Fruit fly (Drosophila melanogaster) whole organism, prepupa: Measurements from ENCODE around the gene Pino.
A peak's percentile ranks its signal among the peaks of the same experiment; 100 is the strongest.

ENCODE experiments used
- CG10669 ChIP-seq: fragments of 200-800 bp; sonication (Bioruptor generic); optimal IDR thresholded peaks from 3 replicates; lab custom pipeline; 2018; ENCODE audit warnings: missing biosample characterization, mild to moderate bottlenecking, missing genetic modification characterization, moderate library complexity
- CG11294 ChIP-seq: fragments of 200-800 bp; sonication (Bioruptor generic); IDR thresholded peaks from 2 replicates; pipeline ENCODE4 v1.3.6; 2022; ENCODE audit warnings: missing biosample characterization, missing genetic modification characterization
- CG15336 ChIP-seq: fragments of 200-800 bp; sonication (Bioruptor generic); IDR thresholded peaks from 2 replicates; pipeline ENCODE4 v1.3.6; 2022; ENCODE audit warnings: missing biosample characterization, missing genetic modification characterization
- CG1621 ChIP-seq: fragments of 200-800 bp; sonication (Bioruptor generic); optimal IDR thresholded peaks from 3 replicates; lab custom pipeline; 2018; ENCODE audit warnings: missing biosample characterization, mild to moderate bottlenecking, missing genetic modification characterization
- CG16779 ChIP-seq: fragments of 200-800 bp; sonication (Bioruptor generic); optimal IDR thresholded peaks from 3 replicates; lab custom pipeline; 2017; ENCODE audit warnings: missing biosample characterization, mild to moderate bottlenecking, missing genetic modification characterization
- CG3032 ChIP-seq: fragments of 200-800 bp; optimal IDR thresholded peaks from 2 replicates; lab custom pipeline; 2019; ENCODE audit warnings: missing biosample characterization, mild to moderate bottlenecking, missing genetic modification characterization, moderate library complexity
- CG31627 ChIP-seq: fragments of 200-800 bp; sonication (Bioruptor generic); optimal IDR thresholded peaks from 3 replicates; lab custom pipeline; 2016; ENCODE audit warnings: missing biosample characterization, missing genetic modification characterization
- CG32006 ChIP-seq: fragments of 200-800 bp; sonication (Bioruptor generic); optimal IDR thresholded peaks from 3 replicates; lab custom pipeline; 2017; ENCODE audit warnings: missing biosample characterization, mild to moderate bottlenecking, missing genetic modification characterization
- CG34406 ChIP-seq: fragments of 200-800 bp; sonication (Bioruptor generic); optimal IDR thresholded peaks from 3 replicates; lab custom pipeline; 2016; ENCODE audit warnings: missing biosample characterization, missing genetic modification characterization
- CG3919 ChIP-seq: fragments of 200-800 bp; sonication (Bioruptor generic); optimal IDR thresholded peaks from 3 replicates; lab custom pipeline; 2016; ENCODE audit warnings: missing biosample characterization, missing genetic modification characterization
- CG4318 ChIP-seq: fragments of 200-800 bp; sonication (Bioruptor generic); optimal IDR thresholded peaks from 3 replicates; lab custom pipeline; 2017; ENCODE audit warnings: missing biosample characterization, mild to moderate bottlenecking, missing genetic modification characterization
- CG6163 ChIP-seq: fragments of 200-800 bp; sonication (Bioruptor generic); IDR thresholded peaks from 3 replicates; pipeline ENCODE4 v1.3.6; 2022; ENCODE audit warnings: missing biosample characterization, missing genetic modification characterization
- CG6276 ChIP-seq: fragments of 200-800 bp; sonication (Bioruptor generic); optimal IDR thresholded peaks from 2 replicates; lab custom pipeline; 2017; ENCODE audit warnings: missing biosample characterization, mild to moderate bottlenecking, missing genetic modification characterization
- CG6808 ChIP-seq: fragments of 200-800 bp; sonication (Bioruptor generic); optimal IDR thresholded peaks from 3 replicates; lab custom pipeline; 2017; ENCODE audit warnings: missing biosample characterization, missing genetic modification characterization, mild to moderate bottlenecking, moderate library complexity, missing genetic modification reagents
- CG7368 ChIP-seq: fragments of 200-800 bp; sonication (Bioruptor generic); optimal IDR thresholded peaks from 3 replicates; lab custom pipeline; 2016; ENCODE audit warnings: missing biosample characterization, missing genetic modification characterization
- CG8119 ChIP-seq: fragments of 200-800 bp; sonication (Bioruptor generic); IDR thresholded peaks from 3 replicates; pipeline ENCODE4 v1.3.6; 2022; ENCODE audit warnings: missing biosample characterization, missing genetic modification characterization
- CG8319 ChIP-seq: fragments of 200-800 bp; sonication (Bioruptor generic); optimal IDR thresholded peaks from 3 replicates; lab custom pipeline; 2016; ENCODE audit warnings: missing biosample characterization, missing genetic modification characterization
- CG9139 ChIP-seq: fragments of 200-800 bp; sonication (Bioruptor generic); optimal IDR thresholded peaks from 3 replicates; lab custom pipeline; 2017; ENCODE audit warnings: missing biosample characterization, mild to moderate bottlenecking, missing genetic modification characterization
- Eip75B ChIP-seq: fragments of 200-800 bp; sonication (Bioruptor generic); optimal IDR thresholded peaks from 3 replicates; lab custom pipeline; 2016; ENCODE audit warnings: missing biosample characterization, missing genetic modification characterization
- Eip78C ChIP-seq: fragments of 200-800 bp; sonication (Bioruptor generic); peaks from one replicate; lab custom pipeline; 2016; ENCODE audit warnings: missing biosample characterization, missing genetic modification characterization
- Ets96B ChIP-seq: fragments of 200-800 bp; optimal IDR thresholded peaks from 2 replicates; lab custom pipeline; 2019; ENCODE audit warnings: missing biosample characterization, mild to moderate bottlenecking, missing genetic modification characterization, moderate library complexity
- Gug ChIP-seq: fragments of 200-800 bp; sonication (Bioruptor generic); IDR thresholded peaks from 2 replicates; pipeline ENCODE4 v1.3.6; 2022; ENCODE audit warnings: missing biosample characterization, missing genetic modification characterization
- Hr38 ChIP-seq: sonication (Bioruptor generic); optimal IDR thresholded peaks from 2 replicates; lab custom pipeline; 2016; ENCODE audit warnings: missing biosample characterization, missing genetic modification characterization
- Hr4 ChIP-seq: fragments of 200-800 bp; sonication (Bioruptor generic); optimal IDR thresholded peaks from 3 replicates; lab custom pipeline; 2016; ENCODE audit warnings: missing biosample characterization, missing genetic modification characterization
- Met ChIP-seq: fragments of 200-800 bp; sonication (Bioruptor generic); optimal IDR thresholded peaks from 3 replicates; lab custom pipeline; 2016; ENCODE audit warnings: missing biosample characterization, missing genetic modification characterization
- OdsH ChIP-seq: fragments of 200-800 bp; sonication (Bioruptor generic); optimal IDR thresholded peaks from 3 replicates; lab custom pipeline; 2016; ENCODE audit warnings: missing biosample characterization, missing genetic modification characterization
- Sox102F ChIP-seq: fragments of 200-800 bp; sonication (Bioruptor generic); optimal IDR thresholded peaks from 2 replicates; lab custom pipeline; 2016; ENCODE audit warnings: missing biosample characterization, mild to moderate bottlenecking, missing genetic modification characterization
- Sox14 ChIP-seq: fragments of 200-800 bp; sonication (Bioruptor generic); optimal IDR thresholded peaks from 3 replicates; lab custom pipeline; 2016; ENCODE audit warnings: missing biosample characterization, missing genetic modification characterization
- achi ChIP-seq: fragments of 200-800 bp; sonication (Bioruptor generic); optimal IDR thresholded peaks from 3 replicates; lab custom pipeline; 2016; ENCODE audit warnings: missing biosample characterization, missing genetic modification characterization
- acj6 ChIP-seq: fragments of 200-800 bp; sonication (Bioruptor generic); optimal IDR thresholded peaks from 3 replicates; lab custom pipeline; 2016; ENCODE audit warnings: missing biosample characterization, missing genetic modification characterization
- cyc ChIP-seq: fragments of 200-800 bp; sonication (Bioruptor generic); optimal IDR thresholded peaks from 3 replicates; lab custom pipeline; 2016; ENCODE audit warnings: missing biosample characterization, missing genetic modification characterization
- dsx ChIP-seq: fragments of 200-800 bp; optimal IDR thresholded peaks from 3 replicates; lab custom pipeline; 2019; ENCODE audit warnings: missing biosample characterization, mild to moderate bottlenecking, missing genetic modification characterization, moderate library complexity; ENCODE audit not compliant: poor library complexity, severe bottlenecking
- eg ChIP-seq: fragments of 200-800 bp; sonication (Bioruptor generic); IDR thresholded peaks from 3 replicates; pipeline ENCODE4 v1.3.6; 2022; ENCODE audit warnings: missing biosample characterization, missing genetic modification characterization
- fd85E ChIP-seq: fragments of 200-800 bp; sonication (Bioruptor generic); optimal IDR thresholded peaks from 3 replicates; lab custom pipeline; 2016; ENCODE audit warnings: missing biosample characterization, missing genetic modification characterization
- lz ChIP-seq: fragments of 200-800 bp; sonication (Bioruptor generic); optimal IDR thresholded peaks from 3 replicates; lab custom pipeline; 2016; ENCODE audit warnings: missing biosample characterization, missing genetic modification characterization
- net ChIP-seq: fragments of 200-800 bp; sonication (Bioruptor generic); optimal IDR thresholded peaks from 3 replicates; lab custom pipeline; 2016; ENCODE audit warnings: missing biosample characterization, missing genetic modification characterization
- pdm3 ChIP-seq: fragments of 200-800 bp; sonication (Bioruptor generic); optimal IDR thresholded peaks from 3 replicates; lab custom pipeline; 2016; ENCODE audit warnings: missing biosample characterization, missing genetic modification characterization
- spab ChIP-seq: fragments of 200-800 bp; sonication (Bioruptor generic); optimal IDR thresholded peaks from 2 replicates; lab custom pipeline; 2017; ENCODE audit warnings: missing biosample characterization, mild to moderate bottlenecking, missing genetic modification characterization, missing genetic modification reagents
- ss ChIP-seq, 2 experiments: fragments of 200-800 bp; sonication (Bioruptor generic); optimal IDR thresholded peaks; 2 replicates in 1 of 2; 3 replicates in 1 of 2; lab custom pipeline; 2017 to 2018; ENCODE audit warnings: mild to moderate bottlenecking in 2 of 2, missing biosample characterization in 2 of 2, missing genetic modification characterization in 2 of 2, moderate library complexity in 1 of 2
- svp ChIP-seq: fragments of 200-800 bp; sonication (Bioruptor generic); peaks from one replicate; lab custom pipeline; 2016; ENCODE audit warnings: missing biosample characterization, missing genetic modification characterization

Gene Pino

dm6 chr2L:1091675-1092074 lies 37.1 kb downstream of the Pino start:
- TF ChIP-seq CG4318 (GFP tag; lab: Kevin White, UChicago) (no peak), CG6163 (GFP tag; lab: Robert Waterston, UW) (0 out of 3 replicates have a peak, but pooled peaks have one; percentile 31), CG15336 (no peak), Hr4 (GFP tag; lab: Kevin White, UChicago) (peak; percentile 11), CG32006 (peak; percentile 9), pdm3 (no peak)

DNA sequence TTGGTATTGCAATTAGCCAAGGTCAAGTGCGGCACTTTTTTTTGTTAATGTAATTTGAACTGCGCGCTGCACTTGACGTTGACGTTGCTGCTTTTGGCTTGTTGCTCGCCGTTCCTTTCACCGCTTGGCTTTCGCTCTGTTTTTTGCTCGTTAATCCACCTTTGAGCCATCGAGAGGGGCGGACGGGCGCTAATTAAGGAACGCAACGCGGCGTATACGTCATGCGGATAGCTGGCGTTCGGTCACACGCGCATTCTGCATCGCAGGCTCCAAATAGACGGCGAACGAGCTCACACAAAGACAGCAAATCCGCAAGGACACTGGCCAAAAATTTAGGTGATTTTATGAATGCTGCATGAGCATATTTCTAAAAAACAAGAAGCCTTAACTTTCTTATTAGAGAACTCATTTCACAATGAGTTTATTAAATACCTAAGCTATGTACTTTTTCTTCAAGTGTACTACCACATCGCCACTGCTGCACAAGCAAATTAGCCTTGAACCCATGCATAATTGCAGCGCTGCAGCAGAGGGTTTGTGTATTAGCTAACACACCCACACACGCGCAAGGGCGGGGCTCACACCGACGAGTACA lies 42.3 kb downstream of the Pino start:
- TF ChIP-seq Hr38 (peak; percentile 14), CG6163 (GFP tag; lab: Robert Waterston, UW) (peak; percentile 58; the same call in 1 of the 3 replicates), CG11294 (GFP tag; lab: Robert Waterston, UW) (0 out of 2 replicates have a peak, but pooled peaks have one; percentile 21), acj6 (GFP tag; lab: Kevin White, UChicago) (peak; percentile 29), cyc (peak; percentile 20), CG10669 (GFP tag; lab: Kevin White, UChicago) (peak; percentile 36), achi (GFP tag; lab: Kevin White, UChicago) (peak; percentile 34), eg (GFP tag; lab: Robert Waterston, UW) (peak; percentile 53; the same call in 1 of the 3 replicates), Eip78C (no peak), spab (peak; percentile 2), Met (GFP tag; lab: Kevin White, UChicago) (no peak), CG31627 (GFP tag; lab: Kevin White, UChicago) (peak; percentile 21), Sox14 (GFP tag; lab: Kevin White, UChicago) (peak; percentile 22), Gug (GFP tag; lab: Robert Waterston, UW) (peak; percentile 40), CG3919 (peak; percentile 29), Ets96B (tag; lab: Kevin White, UChicago) (peak; percentile 29), dsx (GFP tag; lab: Kevin White, UChicago) (no peak), Hr4 (GFP tag; lab: Kevin White, UChicago) (no peak), ss (GFP tag; optimal IDR thresholded peaks at IDR 0.05; lab: Kevin White, UChicago) (no peak), Eip75B (GFP tag; lab: Kevin White, UChicago) (no peak), svp (GFP tag; lab: Kevin White, UChicago) (peak; percentile 66), CG9139 (GFP tag; lab: Kevin White, UChicago) (no peak), fd85E (GFP tag; lab: Kevin White, UChicago) (no peak), CG15336 (0 out of 2 replicates have a peak, but pooled peaks have one; percentile 27), CG8119 (GFP tag; lab: Robert Waterston, UW) (peak; percentile 43; the same call in 1 of the 3 replicates)

DNA sequence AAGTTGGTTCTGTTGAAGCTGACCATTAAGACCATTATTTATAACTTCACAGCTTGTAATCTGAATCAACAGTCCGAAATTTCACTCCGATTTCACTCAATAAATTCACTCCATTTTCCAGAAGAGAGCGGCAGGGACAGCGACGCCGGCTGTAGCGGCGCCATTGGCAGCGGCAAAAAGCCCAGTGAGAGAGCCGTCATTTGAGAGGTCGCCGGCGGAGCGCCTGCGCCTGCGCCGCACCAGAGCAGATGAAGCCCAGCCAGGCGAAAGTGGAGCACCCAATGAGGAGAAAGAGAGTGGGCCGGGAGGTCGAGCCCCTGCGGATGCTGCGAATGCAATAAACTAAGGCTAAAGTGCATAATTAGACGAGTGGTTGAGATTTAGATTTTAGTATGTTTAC lies 46.1 kb downstream of the Pino start:
- TF ChIP-seq CG7368 (GFP tag; lab: Kevin White, UChicago) (no peak), net (GFP tag; lab: Kevin White, UChicago) (no peak), CG34406 (GFP tag; lab: Kevin White, UChicago) (no peak), Sox102F (GFP tag; lab: Kevin White, UChicago) (no peak)

dm6 chr2L:1080802-1081464 lies 47.8 kb downstream of the Pino start, which contains the start of gene Atg4a:
Gene Atg4a (plus strand): TSS chr2L:1080911.
- TF ChIP-seq CG8319 (GFP tag; lab: Kevin White, UChicago) (no peak), lz (GFP tag; lab: Kevin White, UChicago) (no peak), CG15336 (peak; percentile 43; the same call in 1 of the 2 replicates), CG1621 (tag; lab: Kevin White, UChicago) (peak; percentile 9), OdsH (GFP tag; lab: Kevin White, UChicago) (no peak), CG6163 (GFP tag; lab: Robert Waterston, UW) (peak; percentile 57; the same call in 2 of the 3 replicates), Eip78C (peak; percentile 43), Hr4 (GFP tag; lab: Kevin White, UChicago) (no peak), ss (GFP tag; optimal IDR thresholded peaks at IDR 0.05; lab: Kevin White, UChicago) (peak in 1 of 2 experiments; percentile 61), spab (peak; percentile 3), CG3032 (tag; lab: Kevin White, UChicago) (peak; percentile 40), acj6 (GFP tag; lab: Kevin White, UChicago) (no peak), CG6808 (GFP tag; lab: Kevin White, UChicago) (peak; percentile 19), Sox14 (GFP tag; lab: Kevin White, UChicago) (peak; percentile 33), svp (GFP tag; lab: Kevin White, UChicago) (peak; percentile 90), CG16779 (tag; lab: Kevin White, UChicago) (peak; percentile 29), eg (GFP tag; lab: Robert Waterston, UW) (peak; percentile 45; the same call in 1 of the 3 replicates), CG6276 (GFP tag; lab: Kevin White, UChicago) (peak; percentile 35), Ets96B (tag; lab: Kevin White, UChicago) (peak; percentile 37)
